Fruit fly (Drosophila melanogaster) whole organism, pupa: ENCODE measurements around the gene mbt.

Source experiments
- CG10348 ChIP-seq: fragments of 200-800 bp; sonication (Bioruptor generic); IDR thresholded peaks from 2 replicates; pipeline ENCODE4 v1.3.6; 2022; ENCODE audit warnings: missing biosample characterization, missing genetic modification characterization
- CG12605 ChIP-seq: fragments of 200-800 bp; sonication (Bioruptor generic); IDR thresholded peaks from 2 replicates; pipeline ENCODE4 v1.3.6; 2022; ENCODE audit warnings: missing biosample characterization, missing genetic modification characterization
- CG13204 ChIP-seq: fragments of 200-800 bp; sonication (Bioruptor generic); optimal IDR thresholded peaks from 2 replicates; lab custom pipeline; 2018; ENCODE audit warnings: missing biosample characterization, mild to moderate bottlenecking, missing genetic modification characterization, moderate library complexity
- CG14655 ChIP-seq: fragments of 200-800 bp; sonication (Bioruptor generic); optimal IDR thresholded peaks from 3 replicates; lab custom pipeline; 2017; ENCODE audit warnings: mild to moderate bottlenecking, missing biosample characterization, missing genetic modification reagents, missing genetic modification characterization
- CG15710 ChIP-seq: fragments of 200-800 bp; sonication (Bioruptor generic); optimal IDR thresholded peaks from 2 replicates; lab custom pipeline; 2018; ENCODE audit warnings: missing biosample characterization, mild to moderate bottlenecking, missing genetic modification characterization, moderate library complexity
- CG17806 ChIP-seq: fragments of 200-800 bp; sonication (Bioruptor generic); optimal IDR thresholded peaks from 2 replicates; lab custom pipeline; 2018; ENCODE audit warnings: missing biosample characterization, mild to moderate bottlenecking, missing genetic modification characterization, moderate library complexity
- CG32121 ChIP-seq: fragments of 200-800 bp; sonication (Bioruptor generic); IDR thresholded peaks from 2 replicates; pipeline ENCODE4 v1.3.6; 2022; ENCODE audit warnings: missing biosample characterization, missing genetic modification characterization
- CG34367 ChIP-seq: fragments of 200-800 bp; sonication (Bioruptor generic); optimal IDR thresholded peaks from 2 replicates; lab custom pipeline; 2018; ENCODE audit warnings: missing biosample characterization, mild to moderate bottlenecking, missing genetic modification characterization
- CG4496 ChIP-seq: fragments of 200-800 bp; sonication (Bioruptor generic); IDR thresholded peaks from 3 replicates; pipeline ENCODE4 v1.3.6; 2022; ENCODE audit warnings: missing biosample characterization, missing genetic modification characterization
- CG8159 ChIP-seq: fragments of 200-800 bp; sonication (Bioruptor generic); optimal IDR thresholded peaks from 3 replicates; lab custom pipeline; 2018; ENCODE audit warnings: missing biosample characterization, mild to moderate bottlenecking, missing genetic modification characterization, moderate library complexity
- CG8301 ChIP-seq: fragments of 200-800 bp; sonication (Bioruptor generic); optimal IDR thresholded peaks from 2 replicates; lab custom pipeline; 2018; ENCODE audit warnings: missing biosample characterization, mild to moderate bottlenecking, missing genetic modification characterization
- CG9948 ChIP-seq: fragments of 200-800 bp; sonication (Bioruptor generic); optimal IDR thresholded peaks from 2 replicates; lab custom pipeline; 2018; ENCODE audit warnings: missing biosample characterization, mild to moderate bottlenecking, missing genetic modification characterization, moderate library complexity
- D1 ChIP-seq: fragments of 200-800 bp; sonication (Bioruptor generic); optimal IDR thresholded peaks from 2 replicates; lab custom pipeline; 2018; ENCODE audit warnings: missing biosample characterization, mild to moderate bottlenecking, missing genetic modification characterization, moderate library complexity
- EcR ChIP-seq: fragments of 200-800 bp; sonication (Bioruptor generic); optimal IDR thresholded peaks from 3 replicates; lab custom pipeline; 2019; ENCODE audit warnings: missing biosample characterization, missing genetic modification characterization, mild to moderate bottlenecking, moderate library complexity, missing genetic modification reagents
- Ets98B ChIP-seq: fragments of 200-800 bp; sonication (Bioruptor generic); IDR thresholded peaks from 2 replicates; pipeline ENCODE4 v1.3.6; 2022; ENCODE audit warnings: missing biosample characterization, missing genetic modification characterization
- Pif1A ChIP-seq: fragments of 200-800 bp; sonication (Bioruptor generic); optimal IDR thresholded peaks from 3 replicates; lab custom pipeline; 2016; ENCODE audit warnings: missing biosample characterization, missing genetic modification characterization
- Pif1B ChIP-seq: fragments of 200-800 bp; sonication (Bioruptor generic); optimal IDR thresholded peaks from 3 replicates; lab custom pipeline; 2016; ENCODE audit warnings: missing biosample characterization, missing genetic modification characterization
- Snoo ChIP-seq: fragments of 200-800 bp; sonication (Bioruptor generic); optimal IDR thresholded peaks from 3 replicates; lab custom pipeline; 2017; ENCODE audit warnings: missing biosample characterization, mild to moderate bottlenecking, missing genetic modification characterization, inconsistent platforms
- fd96Ca ChIP-seq: fragments of 200-800 bp; sonication (Bioruptor generic); IDR thresholded peaks from 3 replicates; pipeline ENCODE4 v1.3.6; 2022; ENCODE audit warnings: missing biosample characterization, missing genetic modification characterization
- gl ChIP-seq: fragments of 200-800 bp; sonication (Bioruptor generic); optimal IDR thresholded peaks from 2 replicates; lab custom pipeline; 2018; ENCODE audit warnings: missing biosample characterization, mild to moderate bottlenecking, missing genetic modification characterization
- rn ChIP-seq: fragments of 200-800 bp; sonication (Bioruptor generic); IDR thresholded peaks from 2 replicates; pipeline ENCODE4 v1.3.6; 2022; ENCODE audit warnings: missing biosample characterization, missing genetic modification characterization

The mbt gene

DNA sequence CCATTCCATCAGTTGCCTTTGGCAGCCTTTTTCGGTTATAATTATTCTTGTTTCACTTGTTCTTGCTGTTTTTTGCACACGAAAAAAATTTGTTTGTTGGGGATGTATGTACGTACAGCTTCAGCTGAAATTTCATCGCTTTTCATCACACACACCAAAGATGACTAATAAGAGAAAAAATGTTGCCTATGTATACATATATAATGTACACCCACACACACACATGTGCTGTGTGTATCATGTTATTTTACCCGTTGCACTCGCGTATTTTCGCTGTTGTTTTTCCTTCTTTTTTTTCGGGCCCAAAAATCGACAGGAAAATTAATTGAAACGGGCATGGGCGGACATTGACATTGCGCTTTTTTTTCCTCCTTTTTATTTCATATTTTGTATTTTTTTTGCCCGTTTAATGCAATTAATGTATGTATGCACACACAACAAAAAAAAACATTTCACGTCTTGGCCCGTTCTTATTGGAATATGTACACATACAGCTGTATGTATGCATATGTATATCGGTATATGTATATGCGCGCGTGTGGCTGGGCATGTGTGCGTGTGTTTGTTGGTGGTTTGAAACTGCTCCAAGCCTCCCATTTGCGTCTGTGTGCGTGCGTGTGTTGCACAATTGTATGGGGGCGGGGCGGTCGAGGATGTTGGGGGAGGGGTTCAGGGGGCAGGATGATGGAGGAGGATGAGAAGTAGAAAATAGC lies 24.2 kb upstream of the mbt start:
- TF ChIP-seq Snoo (tag; lab: Kevin White, UChicago): no peak
- TF ChIP-seq CG34367 (tag; lab: Kevin White, UChicago): peak; percentile 4
- no peak for TF ChIP-seq CG32121 (GFP tag; lab: Robert Waterston, UW)
- TF ChIP-seq CG4496 (GFP tag; lab: Robert Waterston, UW): no peak
- peak; percentile 50 for TF ChIP-seq EcR (GFP tag; lab: Kevin White, UChicago)
- no peak for TF ChIP-seq CG14655 (GFP tag; lab: Kevin White, UChicago)
- TF ChIP-seq CG17806 (tag; lab: Kevin White, UChicago): no peak
- no peak for TF ChIP-seq CG8301 (tag; lab: Kevin White, UChicago)
- TF ChIP-seq CG12605 (GFP tag; lab: Robert Waterston, UW): peak; percentile 10; the same call in 1 of the 2 replicates
- no peak for TF ChIP-seq fd96Ca
- no peak for TF ChIP-seq rn (GFP tag; lab: Robert Waterston, UW)
- peak; percentile 47 for TF ChIP-seq Pif1B (GFP tag; lab: Kevin White, UChicago)
- TF ChIP-seq Ets98B (GFP tag; lab: Robert Waterston, UW): no peak
- peak; percentile 11 for TF ChIP-seq Pif1A (GFP tag; lab: Kevin White, UChicago)
- peak; percentile 10 for TF ChIP-seq CG15710 (tag; lab: Kevin White, UChicago)
- no peak for TF ChIP-seq CG9948 (tag; lab: Kevin White, UChicago)
- peak; percentile 13 for TF ChIP-seq CG8159 (tag; lab: Kevin White, UChicago)
- no peak for TF ChIP-seq D1 (tag; lab: Kevin White, UChicago)
- TF ChIP-seq CG10348: no peak
- peak; percentile 17 for TF ChIP-seq gl (tag; lab: Kevin White, UChicago)
- no peak for TF ChIP-seq CG13204 (GFP tag; lab: Kevin White, UChicago)

DNA sequence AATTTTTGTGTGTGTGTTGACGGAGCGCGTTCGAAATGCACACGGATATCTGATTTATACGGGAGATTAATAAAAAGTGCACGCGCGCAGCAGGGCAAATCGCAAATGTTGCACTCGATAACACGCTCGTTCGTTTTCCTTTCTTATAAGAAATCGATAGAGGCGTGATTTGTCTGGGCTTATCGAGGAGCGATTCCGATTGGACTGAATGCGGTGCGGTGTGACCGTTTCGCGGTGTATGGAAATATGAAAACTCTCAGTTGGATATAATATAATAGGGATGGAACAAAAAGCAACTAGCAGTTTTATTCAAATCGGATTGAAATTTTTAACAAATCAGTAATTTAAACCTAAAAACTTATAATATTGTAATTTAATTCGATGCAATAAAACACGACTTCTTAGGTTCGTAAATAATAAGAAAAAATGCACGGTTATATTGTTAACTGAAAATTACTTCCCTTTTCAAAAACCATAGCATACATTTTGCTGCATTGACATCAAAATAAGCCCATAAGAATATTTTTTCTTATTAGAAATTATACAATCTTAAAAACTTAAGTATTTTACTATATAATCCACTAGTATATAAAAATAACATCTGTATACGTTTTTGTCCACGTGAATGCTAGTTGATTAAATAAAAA lies 23.3 kb upstream of the mbt start, which contains the start of gene CanA-14F:
CanA-14F (minus strand) TSS at position 152 of the 647 bp plus-strand sequence.
- TF ChIP-seq CG12605 (GFP tag; lab: Robert Waterston, UW): 0 out of 2 replicates have a peak, but pooled peaks have one; percentile 29
- TF ChIP-seq Ets98B (GFP tag; lab: Robert Waterston, UW): no peak

DNA sequence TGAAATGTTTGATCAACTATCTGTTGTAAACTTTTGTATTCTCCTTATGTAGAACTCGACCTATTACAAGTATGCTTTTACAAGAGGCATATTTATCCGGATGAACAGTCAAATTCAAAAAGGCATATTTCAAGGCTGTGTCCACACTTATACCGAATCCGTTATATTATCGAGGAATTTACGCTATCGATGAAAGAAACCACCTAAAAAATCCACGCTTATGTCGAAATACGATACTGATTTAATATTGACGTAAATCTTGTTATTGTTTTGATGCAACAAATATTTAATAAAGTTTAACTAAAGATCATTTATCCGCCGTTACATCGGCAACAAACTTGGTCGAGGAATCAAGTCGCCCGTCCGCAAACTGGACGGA lies 22.8 kb upstream of the mbt start, which contains the start of gene CG13014:
CG13014 (plus strand) TSS at position 206 of the 379 bp plus-strand sequence.
- TF ChIP-seq Snoo (tag; lab: Kevin White, UChicago) (no peak), Ets98B (GFP tag; lab: Robert Waterston, UW) (no peak)
- TF ChIP-seq, all 21 proteins: peak for 0

DNA sequence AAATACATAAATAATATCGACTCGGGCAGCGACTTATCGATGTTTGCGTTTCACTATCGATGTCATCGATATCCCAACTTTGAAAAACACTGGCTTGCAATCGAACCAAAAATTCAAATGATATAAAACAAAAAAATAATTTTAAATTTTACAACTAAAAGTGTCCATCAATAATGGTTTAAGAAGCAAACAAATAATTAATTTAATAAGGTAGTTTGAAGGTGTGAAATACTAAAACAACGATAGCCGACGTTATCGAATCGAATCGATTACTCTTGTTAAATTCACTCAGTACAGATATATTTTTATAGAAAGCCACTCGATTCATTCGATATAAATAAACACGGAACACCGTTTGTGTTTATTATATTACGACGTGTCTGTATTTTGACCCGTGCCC lies 17.1 kb upstream of the mbt start, which contains the start of the genes SMC3 and Ubc7:
SMC3 (minus strand) TSS at position 22 of the 400 bp plus-strand sequence.
Ubc7 (plus strand) TSS at position 260 of the 400 bp plus-strand sequence.
- TF ChIP-seq D1 (tag; lab: Kevin White, UChicago) (no peak), CG9948 (tag; lab: Kevin White, UChicago) (no peak), Ets98B (GFP tag; lab: Robert Waterston, UW) (no peak), fd96Ca (no peak), CG34367 (tag; lab: Kevin White, UChicago) (no peak), CG4496 (GFP tag; lab: Robert Waterston, UW) (no peak), CG14655 (GFP tag; lab: Kevin White, UChicago) (no peak)

DNA sequence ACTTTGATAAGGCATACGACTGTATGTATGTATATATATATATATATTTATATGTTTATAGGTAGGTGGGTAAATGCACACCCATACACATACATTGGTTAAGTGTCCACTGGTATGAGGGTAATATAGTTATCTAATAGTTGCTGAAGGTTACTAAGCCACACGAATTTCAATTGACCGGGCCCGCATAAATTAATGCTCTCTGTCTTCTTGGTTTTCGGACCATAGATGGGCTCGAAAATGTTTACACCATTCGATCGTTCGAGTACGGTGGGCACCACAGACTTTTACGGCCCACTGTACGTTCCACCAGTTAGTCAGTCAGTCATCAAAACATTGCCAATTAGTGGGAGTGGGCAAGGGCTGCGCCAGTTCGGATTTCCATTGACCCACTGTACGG lies 15.1 kb upstream of the mbt start:
- TF ChIP-seq Pif1B (GFP tag; lab: Kevin White, UChicago) (no peak), CG10348 (no peak), CG12605 (GFP tag; lab: Robert Waterston, UW) (no peak), CG9948 (tag; lab: Kevin White, UChicago) (no peak)

DNA sequence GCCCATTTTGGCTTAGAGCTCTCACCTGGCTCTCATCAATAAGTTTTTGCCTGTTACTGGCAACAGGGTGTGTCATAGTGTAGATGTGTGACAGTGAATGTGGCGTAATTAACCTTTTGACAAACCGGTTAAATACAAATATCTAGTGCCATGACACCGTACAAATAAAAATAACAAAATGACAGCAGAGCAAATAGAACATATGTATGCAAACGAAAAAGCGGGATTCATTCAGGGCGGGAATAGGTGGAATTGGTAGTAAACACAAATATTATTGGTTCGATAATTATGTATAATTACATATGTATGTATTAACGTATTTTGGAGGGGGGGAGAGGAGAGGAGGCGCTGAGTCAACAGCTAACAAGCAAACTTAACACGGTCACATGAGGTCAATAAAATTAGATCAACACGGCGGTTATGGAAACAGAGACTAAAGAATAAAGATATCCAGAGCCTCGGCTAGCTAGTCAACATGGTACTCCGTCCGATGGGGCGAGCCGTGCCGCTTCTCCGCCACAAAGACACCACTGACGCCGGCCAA lies 14.2 kb upstream of the mbt start:
- TF ChIP-seq fd96Ca: no peak
- no peak for TF ChIP-seq CG34367 (tag; lab: Kevin White, UChicago)
- TF ChIP-seq CG9948 (tag; lab: Kevin White, UChicago): no peak
- TF ChIP-seq Pif1A (GFP tag; lab: Kevin White, UChicago): no peak
- TF ChIP-seq CG17806 (tag; lab: Kevin White, UChicago): no peak
- TF ChIP-seq CG15710 (tag; lab: Kevin White, UChicago): no peak
- TF ChIP-seq CG12605 (GFP tag; lab: Robert Waterston, UW): no peak
- TF ChIP-seq CG10348: no peak
- TF ChIP-seq CG8301 (tag; lab: Kevin White, UChicago): no peak
- no peak for TF ChIP-seq CG4496 (GFP tag; lab: Robert Waterston, UW)
- no peak for TF ChIP-seq rn (GFP tag; lab: Robert Waterston, UW)
- TF ChIP-seq D1 (tag; lab: Kevin White, UChicago): no peak
- no peak for TF ChIP-seq CG14655 (GFP tag; lab: Kevin White, UChicago)
- TF ChIP-seq CG32121 (GFP tag; lab: Robert Waterston, UW): no peak
- TF ChIP-seq gl (tag; lab: Kevin White, UChicago): no peak
- no peak for TF ChIP-seq EcR (GFP tag; lab: Kevin White, UChicago)
- TF ChIP-seq Snoo (tag; lab: Kevin White, UChicago): no peak
- no peak for TF ChIP-seq Pif1B (GFP tag; lab: Kevin White, UChicago)
